Fruit fly (Drosophila melanogaster) whole organism, embryonic: ENCODE results near the gene Swip-1.
A peak's percentile ranks its signal among the peaks of the same experiment; 100 is the strongest.

Experiments
- Abd-B ChIP-seq: fragments of 200-800 bp; sonication (Bioruptor generic); optimal IDR thresholded peaks from 2 replicates; lab custom pipeline; 2018; ENCODE audit warnings: missing biosample characterization, mild to moderate bottlenecking, missing genetic modification characterization, moderate library complexity
- Bdp1 ChIP-seq: fragments of 200-800 bp; sonication (Bioruptor generic); optimal IDR thresholded peaks from 3 replicates; lab custom pipeline; 2016; ENCODE audit warnings: missing biosample characterization, missing genetic modification characterization
- Bteb2 ChIP-seq: fragments of 200-800 bp; sonication (Bioruptor generic); optimal IDR thresholded peaks from 2 replicates; lab custom pipeline; 2016; ENCODE audit warnings: missing biosample characterization, missing genetic modification characterization
- CG1024 ChIP-seq: fragments of 200-800 bp; sonication (Bioruptor generic); IDR thresholded peaks from 2 replicates; pipeline ENCODE4 v1.3.6; 2022; ENCODE audit warnings: missing biosample characterization, missing genetic modification characterization
- CG10366 ChIP-seq: fragments of 200-800 bp; sonication (Bioruptor generic); IDR thresholded peaks from 2 replicates; pipeline ENCODE4 v1.3.6; 2022; ENCODE audit warnings: missing biosample characterization, missing genetic modification characterization
- CG10462 ChIP-seq: fragments of 200-800 bp; sonication (Bioruptor generic); optimal IDR thresholded peaks from 2 replicates; lab custom pipeline; 2016; ENCODE audit warnings: missing biosample characterization, missing genetic modification characterization
- CG12659 ChIP-seq: fragments of 200-800 bp; sonication (Bioruptor generic); optimal IDR thresholded peaks from 3 replicates; lab custom pipeline; 2017; ENCODE audit warnings: mild to moderate bottlenecking, missing biosample characterization, missing genetic modification reagents, missing genetic modification characterization
- CG13894 ChIP-seq: fragments of 200-800 bp; sonication (Bioruptor generic); optimal IDR thresholded peaks from 3 replicates; lab custom pipeline; 2018; ENCODE audit warnings: missing biosample characterization, mild to moderate bottlenecking, missing genetic modification characterization, moderate library complexity
- CG15073 ChIP-seq: fragments of 200-800 bp; sonication (Bioruptor generic); optimal IDR thresholded peaks from 2 replicates; lab custom pipeline; 2016; ENCODE audit warnings: missing biosample characterization, missing genetic modification characterization
- CG17385 ChIP-seq: fragments of 200-800 bp; sonication (Bioruptor generic); optimal IDR thresholded peaks from 3 replicates; lab custom pipeline; 2018; ENCODE audit warnings: missing biosample characterization, mild to moderate bottlenecking, missing genetic modification characterization
- CG2199 ChIP-seq: fragments of 200-800 bp; sonication (Bioruptor generic); IDR thresholded peaks from 3 replicates; pipeline ENCODE4 v1.3.6; 2022; ENCODE audit warnings: missing biosample characterization, missing genetic modification characterization
- CG2875 ChIP-seq: fragments of 200-800 bp; sonication (Bioruptor generic); optimal IDR thresholded peaks from 2 replicates; lab custom pipeline; 2017; ENCODE audit warnings: missing biosample characterization, mild to moderate bottlenecking, missing genetic modification characterization, missing genetic modification reagents
- CG33557 ChIP-seq: fragments of 200-800 bp; sonication (Bioruptor generic); optimal IDR thresholded peaks from 2 replicates; lab custom pipeline; 2019; ENCODE audit warnings: missing biosample characterization, mild to moderate bottlenecking, missing genetic modification characterization, moderate library complexity
- CG4282 ChIP-seq: fragments of 200-800 bp; sonication (Bioruptor generic); optimal IDR thresholded peaks from 2 replicates; lab custom pipeline; 2016; ENCODE audit warnings: missing biosample characterization, missing genetic modification characterization
- CG4707 ChIP-seq: fragments of 200-800 bp; sonication (Bioruptor generic); optimal IDR thresholded peaks from 2 replicates; lab custom pipeline; 2018; ENCODE audit warnings: missing biosample characterization, mild to moderate bottlenecking, missing genetic modification characterization, moderate library complexity
- CG6254 ChIP-seq: fragments of 200-800 bp; sonication (Bioruptor generic); optimal IDR thresholded peaks from 3 replicates; lab custom pipeline; 2017; ENCODE audit warnings: mild to moderate bottlenecking, missing biosample characterization, missing genetic modification reagents, missing genetic modification characterization
- CG6791 ChIP-seq: fragments of 200-800 bp; sonication (Bioruptor generic); IDR thresholded peaks from 3 replicates; pipeline ENCODE4 v1.3.6; 2022; ENCODE audit warnings: missing biosample characterization, missing genetic modification characterization; ENCODE audit not compliant: partially characterized antibody
- CG7928 ChIP-seq: fragments of 200-800 bp; sonication (Bioruptor generic); optimal IDR thresholded peaks from 2 replicates; lab custom pipeline; 2017; ENCODE audit warnings: missing biosample characterization, mild to moderate bottlenecking, missing genetic modification characterization
- CG8478 ChIP-seq: fragments of >200 bp; optimal IDR thresholded peaks from 2 replicates; lab custom pipeline; 2018
- CrebB ChIP-seq: fragments of 200-800 bp; sonication (Bioruptor generic); optimal IDR thresholded peaks from 3 replicates; lab custom pipeline; 2018; ENCODE audit warnings: missing biosample characterization, mild to moderate bottlenecking, missing genetic modification characterization
- D19B ChIP-seq: fragments of 200-800 bp; sonication (Bioruptor generic); optimal IDR thresholded peaks from 2 replicates; lab custom pipeline; 2017; ENCODE audit warnings: missing biosample characterization, mild to moderate bottlenecking, missing genetic modification characterization
- Dfd ChIP-seq, 2 experiments: fragments of >200 bp; optimal IDR thresholded peaks; 2 replicates each; lab custom pipeline; 2017; ENCODE audit warnings: missing biosample characterization in 2 of 2, missing genetic modification characterization in 2 of 2
- Drgx ChIP-seq: fragments of 200-800 bp; sonication (Bioruptor generic); IDR thresholded peaks from 2 replicates; pipeline ENCODE4 v1.3.6; 2022; ENCODE audit warnings: missing biosample characterization, missing genetic modification characterization
- E2f1 ChIP-seq: fragments of 200-800 bp; sonication (Bioruptor generic); IDR thresholded peaks from 2 replicates; pipeline ENCODE4 v1.3.6; 2022; ENCODE audit warnings: missing biosample characterization, missing genetic modification characterization
- Fer1 ChIP-seq: fragments of 200-800 bp; sonication (Bioruptor generic); optimal IDR thresholded peaks from 2 replicates; lab custom pipeline; 2017; ENCODE audit warnings: missing biosample characterization, mild to moderate bottlenecking, missing genetic modification characterization
- Jarid2 ChIP-seq: fragments of 200-800 bp; sonication (Bioruptor generic); optimal IDR thresholded peaks from 3 replicates; lab custom pipeline; 2017; ENCODE audit warnings: mild to moderate bottlenecking, missing biosample characterization, missing genetic modification reagents, missing genetic modification characterization
- Kr ChIP-seq: fragments of 200-800 bp; sonication (Bioruptor generic); optimal IDR thresholded peaks from 2 replicates; lab custom pipeline; 2017; ENCODE audit warnings: missing biosample characterization, mild to moderate bottlenecking, missing genetic modification characterization
- NC2α ChIP-seq: fragments of 200-800 bp; sonication (Bioruptor generic); optimal IDR thresholded peaks from 2 replicates; lab custom pipeline; 2016; ENCODE audit warnings: missing biosample characterization, missing genetic modification characterization
- NK7.1 ChIP-seq: fragments of 200-800 bp; sonication (Bioruptor generic); optimal IDR thresholded peaks from 3 replicates; lab custom pipeline; 2016; ENCODE audit warnings: missing biosample characterization, missing genetic modification characterization
- Sox102F ChIP-seq: fragments of 200-800 bp; sonication (Bioruptor generic); optimal IDR thresholded peaks from 2 replicates; lab custom pipeline; 2018; ENCODE audit warnings: missing biosample characterization, mild to moderate bottlenecking, missing genetic modification characterization, moderate library complexity
- Stat92E ChIP-seq, 3 experiments: fragments of >200 bp in 2 of 3; fragments of 200-800 bp in 1 of 3; sonication (Bioruptor generic) in 1 of 3; optimal IDR thresholded peaks; 2 replicates each; lab custom pipeline; 2017 to 2019; ENCODE audit warnings: missing biosample characterization in 3 of 3, missing genetic modification characterization in 3 of 3, mild to moderate bottlenecking in 1 of 3, moderate library complexity in 1 of 3
- Trl ChIP-seq, 3 experiments: fragments of >200 bp in 2 of 3; fragments of 200-800 bp in 1 of 3; sonication (Bioruptor generic) in 1 of 3; optimal IDR thresholded peaks; 2 replicates in 1 of 3; 3 replicates in 2 of 3; lab custom pipeline; 2016 to 2017; ENCODE audit warnings: missing biosample characterization in 1 of 3, missing genetic modification characterization in 1 of 3
- Vsx1 ChIP-seq: fragments of 200-800 bp; sonication (Bioruptor generic); optimal IDR thresholded peaks from 2 replicates; lab custom pipeline; 2017; ENCODE audit warnings: missing biosample characterization, mild to moderate bottlenecking, missing genetic modification characterization, missing genetic modification reagents
- crc ChIP-seq: fragments of 200-800 bp; sonication (Bioruptor generic); optimal IDR thresholded peaks from 2 replicates; lab custom pipeline; 2016; ENCODE audit warnings: missing biosample characterization, missing genetic modification characterization
- dan ChIP-seq: fragments of 200-800 bp; sonication (Bioruptor generic); IDR thresholded peaks from 2 replicates; pipeline ENCODE4 v1.3.6; 2022; ENCODE audit warnings: missing biosample characterization, missing genetic modification characterization
- dpn ChIP-seq, 2 experiments: fragments of 200-800 bp; sonication (Bioruptor generic); optimal IDR thresholded peaks; 3 replicates each; lab custom pipeline; 2016; ENCODE audit warnings: missing biosample characterization in 2 of 2, missing genetic modification characterization in 2 of 2
- gsb-n ChIP-seq: fragments of 200-800 bp; sonication (Bioruptor generic); optimal IDR thresholded peaks from 3 replicates; lab custom pipeline; 2018; ENCODE audit warnings: missing biosample characterization, mild to moderate bottlenecking, missing genetic modification characterization
- hth ChIP-seq: fragments of >200 bp; optimal IDR thresholded peaks from 2 replicates; lab custom pipeline; 2017; ENCODE audit warnings: inconsistent platforms
- lab ChIP-seq: fragments of 200-800 bp; sonication (Bioruptor generic); optimal IDR thresholded peaks from 3 replicates; lab custom pipeline; 2017; ENCODE audit warnings: missing biosample characterization, missing genetic modification characterization, mild to moderate bottlenecking, moderate library complexity, missing genetic modification reagents
- mam ChIP-seq: fragments of 200-800 bp; sonication (Bioruptor generic); optimal IDR thresholded peaks from 3 replicates; lab custom pipeline; 2016; ENCODE audit warnings: missing biosample characterization, missing genetic modification characterization
- pb ChIP-seq: fragments of 200-800 bp; sonication (Bioruptor generic); optimal IDR thresholded peaks from 3 replicates; lab custom pipeline; 2016; ENCODE audit warnings: missing biosample characterization, missing genetic modification characterization
- pfk ChIP-seq: fragments of 200-800 bp; sonication (Bioruptor generic); optimal IDR thresholded peaks from 2 replicates; lab custom pipeline; 2018; ENCODE audit warnings: missing biosample characterization, mild to moderate bottlenecking, missing genetic modification characterization, moderate library complexity
- pita ChIP-seq: fragments of 200-800 bp; sonication (Bioruptor generic); optimal IDR thresholded peaks from 2 replicates; lab custom pipeline; 2017; ENCODE audit warnings: missing biosample characterization, mild to moderate bottlenecking, missing genetic modification characterization
- pnt ChIP-seq: fragments of 200-800 bp; sonication (Bioruptor generic); optimal IDR thresholded peaks from 3 replicates; lab custom pipeline; 2016; ENCODE audit warnings: missing biosample characterization, missing genetic modification characterization
- row ChIP-seq: fragments of 200-800 bp; sonication (Bioruptor generic); IDR thresholded peaks from 3 replicates; pipeline ENCODE4 v1.3.6; 2022; ENCODE audit warnings: missing biosample characterization, missing genetic modification characterization
- shn ChIP-seq: fragments of 200-800 bp; sonication (Bioruptor generic); optimal IDR thresholded peaks from 3 replicates; lab custom pipeline; 2016; ENCODE audit warnings: missing biosample characterization, missing genetic modification characterization
- slbo ChIP-seq: fragments of 200-800 bp; sonication (Bioruptor generic); IDR thresholded peaks from 2 replicates; pipeline ENCODE4 v1.3.6; 2022; ENCODE audit warnings: missing biosample characterization, missing genetic modification characterization
- tup ChIP-seq: fragments of 200-800 bp; sonication (Bioruptor generic); optimal IDR thresholded peaks from 2 replicates; lab custom pipeline; 2016; ENCODE audit warnings: missing biosample characterization, mild to moderate bottlenecking, missing genetic modification characterization, moderate library complexity
- tx ChIP-seq: fragments of 200-800 bp; sonication (Bioruptor generic); optimal IDR thresholded peaks from 2 replicates; lab custom pipeline; 2016; ENCODE audit warnings: missing biosample characterization, missing genetic modification characterization
- wek ChIP-seq: fragments of 200-800 bp; sonication (Bioruptor generic); optimal IDR thresholded peaks from 3 replicates; lab custom pipeline; 2018; ENCODE audit warnings: missing biosample characterization, mild to moderate bottlenecking, missing genetic modification characterization, moderate library complexity

Gene Swip-1

DNA sequence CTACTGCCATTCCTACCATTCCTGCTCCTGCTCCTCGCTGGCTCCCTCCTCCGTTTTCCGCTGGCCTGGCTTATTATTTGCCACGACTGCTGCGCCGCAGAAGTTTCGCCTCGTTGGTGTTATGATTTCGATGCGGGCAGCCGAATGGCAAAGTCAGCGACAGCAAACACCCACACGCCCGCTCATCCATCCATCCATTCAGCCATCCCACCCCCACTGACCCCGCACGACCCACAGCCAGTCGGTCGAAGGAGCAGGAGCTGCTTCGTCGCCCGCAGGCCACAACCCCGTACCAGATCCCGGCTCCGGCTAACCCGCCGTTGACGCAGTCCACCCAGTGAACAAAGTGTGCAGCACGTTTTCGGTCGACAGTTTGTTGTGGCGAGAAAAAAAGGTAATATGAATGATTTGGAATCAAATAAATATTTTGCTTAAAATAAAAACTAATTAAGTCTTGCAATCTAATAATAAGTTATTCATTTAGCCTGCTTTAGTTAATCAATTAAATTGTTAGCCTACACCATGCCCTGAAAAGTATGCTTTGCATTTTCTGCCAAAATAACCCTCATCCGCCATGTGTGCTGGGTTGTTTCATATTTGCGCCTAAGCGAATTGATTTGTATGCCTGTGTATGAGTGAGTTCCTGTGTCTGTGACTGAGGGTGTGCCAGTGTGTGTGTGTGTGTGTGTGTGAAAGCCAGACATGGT is 39.6 kb upstream of the Swip-1 start (continued):
- TF ChIP-seq CG15073 (GFP tag; lab: Kevin White, UChicago) = no peak
- TF ChIP-seq CG2199 = no peak
- no peak for TF ChIP-seq CG1024 (GFP tag; lab: Robert Waterston, UW)
- peak; percentile 76 for TF ChIP-seq row (GFP tag; lab: Robert Waterston, UW)
- TF ChIP-seq lab (GFP tag; lab: Kevin White, UChicago) = peak; percentile 88
- peak; percentile 52; the same call in 1 of the 2 replicates for TF ChIP-seq slbo (GFP tag; lab: Robert Waterston, UW)
- no peak for TF ChIP-seq Trl (optimal IDR thresholded peaks at IDR 0.05; lab: Kevin White, UChicago)
- no peak for TF ChIP-seq Trl (GFP tag; optimal IDR thresholded peaks at IDR 0.05; lab: Kevin White, UChicago)
- no peak for TF ChIP-seq CG4282
- TF ChIP-seq Vsx1 (GFP tag; lab: Kevin White, UChicago) = no peak
- TF ChIP-seq mam (GFP tag; lab: Kevin White, UChicago) = peak; percentile 50
- TF ChIP-seq CG2875 (GFP tag; lab: Kevin White, UChicago) = peak; percentile 8
- no peak for TF ChIP-seq CG8478 (lab: Kevin White, UChicago)
- TF ChIP-seq D19B (GFP tag; lab: Kevin White, UChicago) = peak; percentile 39
- no peak for TF ChIP-seq wek (GFP tag; lab: Kevin White, UChicago)
- peak; percentile 9 for TF ChIP-seq tup (GFP tag; lab: Kevin White, UChicago)
- TF ChIP-seq CG10462 (GFP tag; lab: Kevin White, UChicago) = no peak
- no peak for TF ChIP-seq NC2α
- TF ChIP-seq Bteb2 = peak; percentile 1
- peak; percentile 55 for TF ChIP-seq Sox102F (GFP tag; lab: Kevin White, UChicago)
- TF ChIP-seq CG17385 = peak; percentile 56
- TF ChIP-seq E2f1 (GFP tag; lab: Robert Waterston, UW) = no peak
- no peak for TF ChIP-seq Dfd (GFP tag; optimal IDR thresholded peaks at IDR 0.05; lab: Kevin White, UChicago)
- TF ChIP-seq CrebB (tag; lab: Kevin White, UChicago) = peak; percentile 16
- TF ChIP-seq CG6791 = no peak
- TF ChIP-seq pita (GFP tag; lab: Kevin White, UChicago) = no peak
- no peak for TF ChIP-seq CG7928 (GFP tag; lab: Kevin White, UChicago)
- TF ChIP-seq CG4707 (GFP tag; lab: Kevin White, UChicago) = no peak
- peak; percentile 20; the same call in 1 of the 2 replicates for TF ChIP-seq CG10366 (GFP tag; lab: Robert Waterston, UW)
- no peak for TF ChIP-seq Abd-B
- no peak for TF ChIP-seq Bdp1 (GFP tag; lab: Kevin White, UChicago)
- TF ChIP-seq Drgx (GFP tag; lab: Robert Waterston, UW) = peak; percentile 26; the same call in 1 of the 2 replicates
- no peak for TF ChIP-seq NK7.1 (GFP tag; lab: Kevin White, UChicago)
- peak; percentile 28 for TF ChIP-seq Jarid2 (GFP tag; lab: Kevin White, UChicago)
- peak; percentile 23 to 26 for TF ChIP-seq dpn (GFP tag; optimal IDR thresholded peaks at IDR 0.05; lab: Kevin White, UChicago)
- TF ChIP-seq pb = no peak
- TF ChIP-seq pfk (GFP tag; lab: Kevin White, UChicago) = no peak
- no peak for TF ChIP-seq CG6254
- no peak for TF ChIP-seq shn
- no peak for TF ChIP-seq Kr (GFP tag; lab: Kevin White, UChicago)
- no peak for TF ChIP-seq gsb-n (tag; lab: Kevin White, UChicago)
- no peak for TF ChIP-seq crc (GFP tag; lab: Kevin White, UChicago)
- TF ChIP-seq dan = no peak
- peak; percentile 89 for TF ChIP-seq Fer1 (GFP tag; lab: Kevin White, UChicago)
- peak; percentile 44 for TF ChIP-seq CG12659 (GFP tag; lab: Kevin White, UChicago)
- no peak for TF ChIP-seq Stat92E (GFP tag; optimal IDR thresholded peaks at IDR 0.05; lab: Kevin White, UChicago)
- peak; percentile 58 for TF ChIP-seq CG13894 (tag; lab: Kevin White, UChicago)
- no peak for TF ChIP-seq hth (lab: Kevin White, UChicago)
- TF ChIP-seq CG33557 (GFP tag; lab: Kevin White, UChicago) = no peak
- no peak for TF ChIP-seq pnt (GFP tag; lab: Kevin White, UChicago)
- TF ChIP-seq tx = no peak
